Worm (Caenorhabditis elegans): Measurements from ENCODE around the gene del-2.
A peak's percentile ranks its signal among the peaks of the same experiment; 100 is the strongest.

Gene del-2

DNA sequence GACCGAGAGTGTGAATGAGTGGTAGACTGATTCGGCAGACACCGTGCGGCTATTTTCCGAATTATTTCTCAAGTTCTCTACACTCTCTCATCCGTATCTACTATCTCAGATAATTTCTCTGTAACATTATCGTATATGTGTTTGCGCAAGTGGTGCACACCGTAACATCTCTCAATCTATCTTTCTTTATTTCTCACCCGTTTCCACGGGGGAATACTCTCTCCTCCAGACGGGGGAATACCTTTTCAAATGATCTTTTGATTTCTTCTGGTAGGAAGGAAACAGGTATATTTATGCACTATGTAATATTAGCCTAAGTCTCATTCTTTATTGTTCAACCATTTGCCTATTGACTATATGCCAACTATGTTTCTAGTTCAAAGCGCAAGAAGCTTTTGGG lies 25.3 kb upstream of the del-2 start (continued):
- TF ChIP-seq nhr-237 (tag; optimal IDR thresholded peaks at IDR 0.05) = peak; percentile 53

DNA sequence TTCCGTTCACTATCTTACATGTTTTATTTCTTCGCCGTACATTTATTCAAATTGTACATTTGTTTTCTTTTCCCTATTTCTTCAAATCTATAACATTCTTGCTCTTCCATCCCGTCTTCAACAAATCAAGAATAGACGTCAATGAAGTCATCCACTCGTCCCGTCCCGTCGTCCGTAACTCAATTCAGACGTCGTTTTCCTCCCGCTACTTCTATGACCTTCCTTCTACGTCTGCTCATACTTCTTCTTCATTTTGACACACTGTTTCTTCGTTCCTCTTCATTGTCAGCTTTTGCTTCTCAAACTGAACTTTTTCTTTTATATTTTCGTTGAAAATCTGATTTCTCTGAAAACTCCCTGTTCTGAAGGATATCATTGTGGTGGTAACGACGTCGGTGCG lies 18.2 kb upstream of the del-2 start:
- no peak for TF ChIP-seq nhr-12 (tag; optimal IDR thresholded peaks at IDR 0.05)
- peak; percentile 61 for TF ChIP-seq ces-1 (GFP tag; optimal IDR thresholded peaks at IDR 0.05)
- no peak for TF ChIP-seq ceh-39 (tag; optimal IDR thresholded peaks at IDR 0.05)

DNA sequence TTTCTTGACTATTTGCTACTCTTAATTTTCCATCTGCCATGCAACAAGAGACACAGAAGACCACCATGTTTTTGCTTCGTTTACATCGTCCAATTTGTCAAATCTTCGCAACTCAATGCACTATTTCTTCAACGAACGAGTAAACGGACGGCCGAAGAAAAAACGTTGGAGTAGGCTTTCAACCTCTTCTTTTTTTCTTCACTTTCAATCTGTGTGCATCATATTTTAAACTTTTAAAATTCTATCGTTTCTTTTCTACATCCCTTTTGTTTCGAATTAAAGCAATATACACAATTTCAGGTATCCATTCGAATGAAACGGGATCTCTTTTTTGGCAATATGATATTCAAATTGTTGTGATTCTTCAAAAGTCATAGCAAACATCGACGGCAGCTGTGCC lies 15.9 kb upstream of the del-2 start, which contains the start of gene acc-1:
Gene acc-1 (plus strand): TSS at position 301 of the 400 bp plus-strand sequence.
- TF ChIP-seq unc-120 (tag; optimal IDR thresholded peaks at IDR 0.05; ENCODE audit: poor library complexity, severe bottlenecking) (no peak), sptf-1 (tag; optimal IDR thresholded peaks at IDR 0.05) (no peak), lin-32 (GFP tag; optimal IDR thresholded peaks at IDR 0.05) (no peak)

DNA sequence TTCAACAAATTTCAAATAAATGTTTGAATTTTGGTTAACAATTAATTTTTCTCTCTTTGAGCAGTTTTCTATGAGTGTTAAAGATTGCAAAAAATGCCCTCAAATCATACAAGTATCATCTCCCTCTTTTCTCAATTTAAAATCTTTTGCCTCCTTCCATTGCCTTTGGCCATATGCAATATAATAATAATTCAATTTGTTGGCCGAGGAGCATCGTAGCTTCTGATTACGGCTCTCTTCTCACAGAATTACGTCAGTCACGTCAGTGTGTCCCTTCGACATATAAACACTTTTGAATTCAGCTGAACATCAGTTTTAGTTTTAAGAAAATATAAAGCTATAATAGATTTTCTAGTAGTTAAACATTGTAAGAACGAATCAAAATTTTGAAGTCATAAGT lies 13.7 kb upstream of the del-2 start:
- TF ChIP-seq unc-39 (tag; optimal IDR thresholded peaks at IDR 0.05) (no peak), ces-1 (GFP tag; optimal IDR thresholded peaks at IDR 0.05) (peak; percentile 92)

DNA sequence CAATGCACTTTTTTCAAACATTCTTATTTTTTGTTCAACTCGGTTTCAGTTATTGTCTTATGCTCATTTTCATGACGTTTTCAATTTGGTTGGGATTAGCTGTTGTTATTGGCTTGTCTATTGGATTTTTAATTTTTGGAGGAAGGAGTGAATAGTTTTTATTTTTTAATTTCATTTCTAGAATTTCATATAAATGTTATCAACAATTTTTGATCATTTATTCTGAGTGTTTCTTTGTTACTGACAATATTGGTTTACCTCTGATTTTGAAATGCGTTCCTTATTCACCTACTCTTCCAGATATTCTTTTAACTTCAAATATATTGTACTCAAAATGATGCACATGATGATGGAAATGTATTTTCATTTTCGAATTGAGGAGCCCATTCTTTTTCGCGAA lies 12.2 kb upstream of the del-2 start, which contains the start of gene F58G6.7:
Gene F58G6.7 (plus strand): TSS at position 301 of the 400 bp plus-strand sequence.
- TF ChIP-seq tbx-8 (GFP tag; optimal IDR thresholded peaks at IDR 0.05) (no peak), nhr-237 (tag; optimal IDR thresholded peaks at IDR 0.05) (no peak), drap-1 (GFP tag; optimal IDR thresholded peaks at IDR 0.05) (no peak), unc-62 (GFP tag; optimal IDR thresholded peaks at IDR 0.05) (no peak), lin-32 (GFP tag; optimal IDR thresholded peaks at IDR 0.05) (no peak), ceh-43 (GFP tag; optimal IDR thresholded peaks at IDR 0.05) (no peak)

DNA sequence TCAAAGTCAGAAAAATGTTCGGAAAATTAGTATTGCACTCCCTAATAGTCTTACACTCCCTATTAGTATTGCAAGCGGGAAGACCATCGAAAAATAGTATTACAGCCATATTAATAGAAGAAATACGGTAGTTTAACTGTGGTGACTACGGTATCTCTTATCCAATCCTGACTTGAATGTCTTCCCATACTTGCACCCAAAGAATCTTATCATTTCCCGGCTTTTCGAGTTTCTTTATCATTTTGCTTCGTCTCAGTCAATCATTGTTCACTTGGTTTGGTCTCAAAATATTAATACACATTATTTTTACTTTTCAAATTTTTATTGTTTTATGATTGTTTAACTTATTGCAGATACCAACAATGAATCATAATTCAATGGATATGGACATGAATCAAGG lies 11.4 kb upstream of the del-2 start, which contains the start of gene F58G6.3:
Gene F58G6.3 (plus strand): TSS at position 352 of the 400 bp plus-strand sequence.
- TF ChIP-seq unc-120 (tag; optimal IDR thresholded peaks at IDR 0.05; ENCODE audit: poor library complexity, severe bottlenecking) (no peak), ceh-83 (GFP tag; optimal IDR thresholded peaks at IDR 0.05) (no peak), M03D4.4 (tag; optimal IDR thresholded peaks at IDR 0.05) (no peak), nhr-2 (tag; optimal IDR thresholded peaks at IDR 0.05) (no peak), lin-32 (GFP tag; optimal IDR thresholded peaks at IDR 0.05) (no peak), nhr-76 (tag; optimal IDR thresholded peaks at IDR 0.05) (no peak)

DNA sequence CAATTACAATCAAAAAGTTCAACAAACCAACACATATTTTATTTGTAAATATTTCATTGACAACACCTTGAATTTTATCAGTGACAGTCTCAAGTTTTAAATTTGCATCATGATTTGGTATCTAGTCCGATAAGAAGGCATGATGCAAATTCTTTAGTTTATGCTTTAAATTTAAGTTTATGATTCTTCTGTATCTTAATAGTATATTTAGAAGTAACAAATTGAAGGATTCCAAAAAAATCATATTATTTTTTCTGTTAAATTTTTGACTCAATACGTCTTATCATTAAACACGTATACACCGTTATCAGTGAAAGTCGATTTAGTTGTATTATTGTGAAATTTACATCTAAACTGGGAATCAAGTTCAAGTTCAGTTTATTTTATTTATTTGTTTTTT lies 9.4 kb upstream of the del-2 start, which contains the start of gene chca-1:
Gene chca-1 (plus strand): TSS at position 161 of the 400 bp plus-strand sequence.
- no peak for TF ChIP-seq hlh-1 (tag; optimal IDR thresholded peaks at IDR 0.05)
- no peak for TF ChIP-seq M03D4.4 (tag; optimal IDR thresholded peaks at IDR 0.05)
- TF ChIP-seq elt-3 (tag; optimal IDR thresholded peaks at IDR 0.05) = no peak
- no peak for TF ChIP-seq lin-32 (GFP tag; optimal IDR thresholded peaks at IDR 0.05)
- TF ChIP-seq tbx-8 (GFP tag; optimal IDR thresholded peaks at IDR 0.05) = no peak
- no peak for TF ChIP-seq mls-2 (tag; optimal IDR thresholded peaks at IDR 0.05)
- no peak for TF ChIP-seq snpc-4 (tag; optimal IDR thresholded peaks at IDR 0.05)
- TF ChIP-seq lin-13 (tag; optimal IDR thresholded peaks at IDR 0.05) = no peak
- TF ChIP-seq ham-2 (GFP tag; optimal IDR thresholded peaks at IDR 0.05) = no peak
- TF ChIP-seq blmp-1 (tag; optimal IDR thresholded peaks at IDR 0.05) = no peak
- TF ChIP-seq drap-1 (GFP tag; optimal IDR thresholded peaks at IDR 0.05) = no peak
- TF ChIP-seq sptf-1 (tag; optimal IDR thresholded peaks at IDR 0.05) = no peak

DNA sequence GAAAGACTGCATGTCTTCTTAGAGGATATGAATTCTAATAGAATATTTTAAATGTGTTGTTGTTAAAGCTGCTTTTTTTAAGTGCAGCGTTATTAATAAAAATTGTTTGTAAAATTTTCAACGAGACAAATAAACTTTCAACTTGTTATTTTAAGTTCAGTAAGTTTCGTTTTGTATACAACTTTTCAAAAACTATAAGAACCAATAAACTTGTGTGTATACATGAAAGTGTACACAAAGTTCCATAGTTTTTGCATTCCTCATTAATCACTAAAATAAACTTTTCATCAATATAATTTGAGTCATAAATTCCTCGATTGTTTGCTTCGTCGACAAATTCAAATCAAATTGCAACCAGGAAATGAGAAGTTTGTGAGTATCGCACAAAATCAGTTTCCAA lies 6.9 kb upstream of the del-2 start, which contains the start of gene srm-3:
Gene srm-3 (plus strand): TSS at position 301 of the 400 bp plus-strand sequence.
- TF ChIP-seq M03D4.4 (tag; optimal IDR thresholded peaks at IDR 0.05) (no peak), unc-120 (tag; optimal IDR thresholded peaks at IDR 0.05; ENCODE audit: poor library complexity, severe bottlenecking) (no peak), nhr-2 (tag; optimal IDR thresholded peaks at IDR 0.05) (no peak), tbx-8 (GFP tag; optimal IDR thresholded peaks at IDR 0.05) (no peak), unc-39 (tag; optimal IDR thresholded peaks at IDR 0.05) (no peak), elt-1 (tag; optimal IDR thresholded peaks at IDR 0.05; ENCODE audit: borderline replicate concordance, insufficient read depth) (no peak), ceh-39 (tag; optimal IDR thresholded peaks at IDR 0.05) (no peak)
